Worm (Caenorhabditis elegans) whole organism, L4 larva: Measurements from ENCODE around the gene arl-5.

ENCODE experiments used
- F10B5.3 ChIP-seq: sonication (generic microtip); optimal IDR thresholded peaks from 2 replicates; lab custom pipeline; 2016; ENCODE audit warnings: mild to moderate bottlenecking, missing genetic modification characterization, missing compliant biosample characterization
- R02D3.7 ChIP-seq: fragments of 150-350 bp; sonication (generic microtip); optimal IDR thresholded peaks from 3 replicates; lab custom pipeline; 2014; ENCODE audit warnings: missing biosample characterization, missing genetic modification characterization
- T26A8.4 ChIP-seq: fragments of 200-800 bp; sonication (Bioruptor generic); IDR thresholded peaks from 2 replicates; pipeline ENCODE4 v1.3.6; 2022; ENCODE audit warnings: missing genetic modification characterization, missing compliant biosample characterization
- Y105C5A.15 ChIP-seq: fragments of 200-800 bp; sonication (Bioruptor generic); IDR thresholded peaks from 2 replicates; pipeline ENCODE4 v1.3.6; 2022; ENCODE audit warnings: missing genetic modification characterization, missing compliant biosample characterization
- Y75B8A.6 ChIP-seq: fragments of 200-800 bp; sonication (Bioruptor generic); IDR thresholded peaks from 2 replicates; pipeline ENCODE4 v1.3.6; 2022; ENCODE audit warnings: missing genetic modification reagents, missing genetic modification characterization, missing compliant biosample characterization
- ama-1 ChIP-seq: fragments of 150-350 bp; optimal IDR thresholded peaks from 2 replicates; lab custom pipeline; 2014; ENCODE audit warnings: inconsistent platforms, mixed read lengths
- attf-4 ChIP-seq: sonication (generic microtip); optimal IDR thresholded peaks from 3 replicates; lab custom pipeline; 2017; ENCODE audit warnings: missing biosample characterization, missing genetic modification characterization
- ceh-28 ChIP-seq: fragments of 150-350 bp; optimal IDR thresholded peaks from 2 replicates; lab custom pipeline; 2014; ENCODE audit warnings: missing biosample characterization, missing genetic modification reagents, missing genetic modification characterization
- ceh-62 ChIP-seq: sonication (generic microtip); optimal IDR thresholded peaks from 2 replicates; lab custom pipeline; 2017; ENCODE audit warnings: missing biosample characterization, missing genetic modification characterization
- ceh-82 ChIP-seq: sonication (generic microtip); optimal IDR thresholded peaks from 2 replicates; lab custom pipeline; 2017; ENCODE audit warnings: missing biosample characterization, missing genetic modification characterization
- ces-1 ChIP-seq: fragments of 150-350 bp; sonication (generic microtip); optimal IDR thresholded peaks from 4 replicates; lab custom pipeline; 2014; ENCODE audit warnings: missing biosample characterization, missing genetic modification reagents, missing genetic modification characterization
- cey-2 ChIP-seq: sonication (generic microtip); optimal IDR thresholded peaks from 3 replicates; lab custom pipeline; 2017; ENCODE audit warnings: missing genetic modification characterization, mild to moderate bottlenecking, missing compliant biosample characterization, antibody characterized with exemption, borderline replicate concordance; ENCODE audit not compliant: insufficient read depth
- daf-16 ChIP-seq, 3 experiments: sonication (generic microtip); optimal IDR thresholded peaks; 2 replicates each; lab custom pipeline; 2016 to 2017; ENCODE audit warnings: missing genetic modification characterization in 3 of 3, missing genetic modification reagents in 3 of 3, mild to moderate bottlenecking in 2 of 3, missing compliant biosample characterization in 2 of 3, missing biosample characterization in 1 of 3, moderate library complexity in 1 of 3
- daf-8 ChIP-seq: fragments of 200-800 bp; sonication (Bioruptor generic); IDR thresholded peaks from 2 replicates; pipeline ENCODE4 v1.3.6; 2022; ENCODE audit warnings: missing genetic modification characterization, missing compliant biosample characterization
- dmd-6 ChIP-seq: fragments of 200-800 bp; sonication (Bioruptor generic); IDR thresholded peaks from 2 replicates; pipeline ENCODE4 v1.3.6; 2022; ENCODE audit warnings: missing genetic modification reagents, missing genetic modification characterization, missing compliant biosample characterization
- dmd-8 ChIP-seq: fragments of 200-800 bp; sonication (Bioruptor generic); IDR thresholded peaks from 2 replicates; pipeline ENCODE4 v1.3.6; 2022; ENCODE audit warnings: missing genetic modification characterization, missing compliant biosample characterization
- dmd-9 ChIP-seq: fragments of 200-800 bp; sonication (Bioruptor generic); IDR thresholded peaks from 2 replicates; pipeline ENCODE4 v1.3.6; 2022; ENCODE audit warnings: missing genetic modification reagents, missing genetic modification characterization, missing compliant biosample characterization
- dpl-1 ChIP-seq: fragments of 150-350 bp; optimal IDR thresholded peaks from 2 replicates; lab custom pipeline; 2014; ENCODE audit warnings: missing biosample characterization, missing genetic modification reagents, missing genetic modification characterization
- dve-1 ChIP-seq: sonication (generic microtip); optimal IDR thresholded peaks from 2 replicates; lab custom pipeline; 2017; ENCODE audit warnings: antibody characterized with exemption, mild to moderate bottlenecking, missing genetic modification characterization, missing compliant biosample characterization; ENCODE audit not compliant: insufficient read depth
- egl-43 ChIP-seq: fragments of 200-800 bp; sonication (Bioruptor generic); IDR thresholded peaks from 2 replicates; pipeline ENCODE4 v1.3.6; 2022; ENCODE audit warnings: missing genetic modification reagents, missing genetic modification characterization, missing compliant biosample characterization
- fos-1 ChIP-seq: fragments of 150-350 bp; optimal IDR thresholded peaks from 2 replicates; lab custom pipeline; 2014; ENCODE audit warnings: missing biosample characterization, missing genetic modification characterization
- hlh-11 ChIP-seq: fragments of 200-800 bp; sonication (Bioruptor generic); optimal IDR thresholded peaks from 2 replicates; lab custom pipeline; 2018; ENCODE audit warnings: mild to moderate bottlenecking, missing genetic modification characterization, missing compliant biosample characterization
- hmg-1.1 ChIP-seq: fragments of 200-800 bp; sonication (Bioruptor generic); IDR thresholded peaks from 2 replicates; pipeline ENCODE4 v1.3.6; 2022; ENCODE audit warnings: missing genetic modification reagents, missing genetic modification characterization, missing compliant biosample characterization
- lin-1 ChIP-seq: fragments of 200-800 bp; sonication (Bioruptor generic); IDR thresholded peaks from 2 replicates; pipeline ENCODE4 v1.3.6; 2022; ENCODE audit warnings: missing genetic modification reagents, missing genetic modification characterization, missing compliant biosample characterization
- lin-29 ChIP-seq: fragments of 200-800 bp; sonication (Bioruptor generic); IDR thresholded peaks from 2 replicates; pipeline ENCODE4 v1.3.6; 2022; ENCODE audit warnings: missing genetic modification reagents, missing genetic modification characterization, missing compliant biosample characterization
- mep-1 ChIP-seq: fragments of 150-350 bp; sonication (generic microtip); optimal IDR thresholded peaks from 3 replicates; lab custom pipeline; 2014; ENCODE audit warnings: missing biosample characterization, missing genetic modification characterization
- mes-2 ChIP-seq: sonication (generic microtip); optimal IDR thresholded peaks from 2 replicates; lab custom pipeline; 2016; ENCODE audit warnings: missing genotype, mild to moderate bottlenecking, missing genetic modification characterization, missing compliant biosample characterization; ENCODE audit not compliant: poor library complexity, severe bottlenecking
- nhr-111 ChIP-seq: fragments of 200-800 bp; sonication (Bioruptor generic); optimal IDR thresholded peaks from 2 replicates; lab custom pipeline; 2018; ENCODE audit warnings: mild to moderate bottlenecking, missing genetic modification characterization, missing compliant biosample characterization
- nhr-28 ChIP-seq: fragments of 150-350 bp; optimal IDR thresholded peaks from 2 replicates; lab custom pipeline; 2014; ENCODE audit warnings: missing biosample characterization, missing genetic modification characterization
- nhr-6 ChIP-seq: fragments of 150-350 bp; optimal IDR thresholded peaks from 2 replicates; lab custom pipeline; 2014; ENCODE audit warnings: missing biosample characterization, missing genetic modification characterization
- nhr-76 ChIP-seq: fragments of 150-350 bp; optimal IDR thresholded peaks from 2 replicates; lab custom pipeline; 2014; ENCODE audit warnings: missing biosample characterization, missing genetic modification characterization
- nhr-77 ChIP-seq: fragments of 150-350 bp; optimal IDR thresholded peaks from 2 replicates; lab custom pipeline; 2014; ENCODE audit warnings: missing biosample characterization, missing genetic modification characterization
- pha-4 ChIP-seq, 2 experiments: fragments of 150-350 bp in 1 of 2; fragments of 200-800 bp in 1 of 2; sonication (Bioruptor generic) in 1 of 2; IDR thresholded peaks in 1 of 2; optimal IDR thresholded peaks in 1 of 2; 2 replicates each; pipeline versions ENCODE4 v1.3.6 to Lab custom; 2014 to 2022; ENCODE audit warnings: missing genetic modification characterization in 2 of 2, missing genetic modification reagents in 2 of 2, missing biosample characterization in 1 of 2, missing compliant biosample characterization in 1 of 2
- set-16 ChIP-seq: fragments of 200-800 bp; sonication (Bioruptor generic); IDR thresholded peaks from 2 replicates; pipeline ENCODE4 v1.3.6; 2022; ENCODE audit warnings: missing genetic modification reagents, missing genetic modification characterization, missing compliant biosample characterization
- snpc-1.2 ChIP-seq: fragments of 200-800 bp; sonication (Bioruptor generic); IDR thresholded peaks from 2 replicates; pipeline ENCODE4 v1.3.6; 2022; ENCODE audit warnings: missing genetic modification reagents, missing genetic modification characterization, missing compliant biosample characterization
- unc-130 ChIP-seq: sonication (generic microtip); optimal IDR thresholded peaks from 2 replicates; lab custom pipeline; 2016; ENCODE audit warnings: missing genetic modification reagents, missing genetic modification characterization, missing compliant biosample characterization
- unc-62 ChIP-seq, 3 experiments: fragments of 150-350 bp in 1 of 3; sonication (generic microtip); optimal IDR thresholded peaks in 2 of 3; peaks in 1 of 3; 1 replicate in 1 of 3; 2 replicates in 2 of 3; lab custom pipeline; 2014 to 2017; ENCODE audit warnings: missing biosample characterization in 3 of 3, missing genetic modification characterization in 3 of 3, missing genetic modification reagents in 3 of 3, missing genotype in 1 of 3
- vab-7 ChIP-seq: fragments of 200-800 bp; sonication (Bioruptor generic); IDR thresholded peaks from 2 replicates; pipeline ENCODE4 v1.3.6; 2022; ENCODE audit warnings: missing genetic modification reagents, missing genetic modification characterization, missing compliant biosample characterization
- zfp-3 ChIP-seq: fragments of 200-800 bp; sonication (Bioruptor generic); conservative IDR thresholded peaks from 2 replicates; pipeline ENCODE4 v1.3.6; 2022; ENCODE audit warnings: missing genetic modification reagents, missing genetic modification characterization, missing compliant biosample characterization
- zip-11 ChIP-seq: fragments of 200-800 bp; sonication (Bioruptor generic); IDR thresholded peaks from 2 replicates; pipeline ENCODE4 v1.3.6; 2022; ENCODE audit warnings: missing genetic modification characterization, missing compliant biosample characterization
- ztf-7 ChIP-seq: fragments of 150-350 bp; optimal IDR thresholded peaks from 2 replicates; lab custom pipeline; 2014; ENCODE audit warnings: missing biosample characterization, missing genetic modification characterization

Gene arl-5

DNA sequence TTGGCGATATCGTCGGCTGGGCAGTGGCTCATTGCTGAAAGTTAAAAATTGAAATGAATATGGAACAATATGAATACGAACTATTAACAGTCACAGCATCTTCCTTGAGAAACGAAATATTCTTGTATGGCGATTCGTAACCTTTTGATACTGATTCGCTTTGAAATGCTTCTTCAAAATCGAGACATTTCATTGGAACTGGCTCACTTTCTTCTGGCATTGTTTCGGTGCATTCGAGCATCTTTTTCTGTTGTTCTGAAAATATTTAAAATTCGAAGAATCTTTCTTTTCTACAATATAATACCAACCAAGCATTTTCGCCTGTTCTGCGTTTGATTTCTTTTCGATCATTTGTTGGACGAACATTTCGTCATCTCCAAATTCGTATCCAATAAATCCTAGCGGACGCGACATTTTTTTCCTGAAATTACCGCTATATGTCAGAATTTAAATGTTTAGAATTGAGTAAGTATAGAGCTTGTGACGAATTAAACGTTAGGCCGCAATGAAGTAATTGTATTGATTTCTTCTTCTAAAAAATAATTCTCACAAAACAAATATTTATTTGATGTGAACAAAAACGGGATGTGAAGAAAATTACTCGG lies 1.4 kb downstream of the arl-5 start, which contains the start of gene lin-52 (continued):
- TF ChIP-seq set-16, result no peak
- no peak; the same call in 1 of the 2 replicates for TF ChIP-seq pha-4 (GFP tag; IDR thresholded peaks at IDR 0.05; lab: Robert Waterston, UW)
- no peak for TF ChIP-seq pha-4 (tag; optimal IDR thresholded peaks at IDR 0.05; lab: Kevin White, UChicago)
- TF ChIP-seq dmd-9 (GFP tag; lab: Robert Waterston, UW), result no peak
- peak; percentile 13 for TF ChIP-seq mep-1 (tag; lab: Kevin White, UChicago)
- no peak for TF ChIP-seq ceh-62 (tag; lab: Kevin White, UChicago)
- no peak for TF ChIP-seq daf-8 (GFP tag; lab: Robert Waterston, UW)
- TF ChIP-seq R02D3.7 (tag; lab: Kevin White, UChicago), result no peak
- TF ChIP-seq cey-2 (tag; lab: Kevin White, UChicago), result no peak
- TF ChIP-seq Y75B8A.6 (GFP tag; lab: Robert Waterston, UW), result no peak
- no peak for TF ChIP-seq ceh-28 (tag; lab: Kevin White, UChicago)
- TF ChIP-seq zfp-3 (GFP tag; lab: Robert Waterston, UW), result peak; percentile 88
- TF ChIP-seq ceh-82 (tag; lab: Kevin White, UChicago), result no peak
- no peak for TF ChIP-seq nhr-77 (tag; lab: Kevin White, UChicago)
- TF ChIP-seq lin-29 (GFP tag; lab: Robert Waterston, UW), result no peak

ce11 chrIII:9825073-9825828 lies 2.2 kb downstream of the arl-5 start, which contains the start of gene ZK632.9:
Gene ZK632.9, minus strand, starts transcription at chrIII:9825432.
- TF ChIP-seq pha-4 (GFP tag; IDR thresholded peaks at IDR 0.05; lab: Robert Waterston, UW) (0 out of 2 replicates have a peak, but pooled peaks have one; percentile 32), pha-4 (tag; optimal IDR thresholded peaks at IDR 0.05; lab: Kevin White, UChicago) (no peak), T26A8.4 (GFP tag; lab: Robert Waterston, UW) (peak; percentile 41; the same call in 1 of the 2 replicates), ces-1 (no peak), snpc-1.2 (GFP tag; lab: Robert Waterston, UW) (0 out of 2 replicates have a peak, but pooled peaks have one; percentile 34), unc-62 (GFP tag; optimal IDR thresholded peaks at IDR 0.05 in 1 of 2; lab: Kevin White, UChicago) (peak in 1 of 2 experiments; percentile 56), unc-62 (tag; optimal IDR thresholded peaks at IDR 0.05; lab: Kevin White, UChicago) (no peak), nhr-111 (GFP tag; lab: Kevin White, UChicago) (no peak), ceh-28 (tag; lab: Kevin White, UChicago) (peak; percentile 26), egl-43 (peak; percentile 54), ceh-82 (tag; lab: Kevin White, UChicago) (no peak), nhr-6 (tag; lab: Kevin White, UChicago) (no peak), Y75B8A.6 (GFP tag; lab: Robert Waterston, UW) (peak; percentile 70; the same call in 1 of the 2 replicates), daf-16 (GFP tag; optimal IDR thresholded peaks at IDR 0.05; lab: Kevin White, UChicago) (no peak), daf-16 (tag; optimal IDR thresholded peaks at IDR 0.05; lab: Kevin White, UChicago) (peak; percentile 94), set-16 (0 out of 2 replicates have a peak, but pooled peaks have one; percentile 16), hlh-11 (peak; percentile 41), mes-2 (tag; lab: Kevin White, UChicago) (peak; percentile 33), dpl-1 (GFP tag; lab: Kevin White, UChicago) (peak; percentile 10), dmd-8 (GFP tag; lab: Robert Waterston, UW) (no peak), Y105C5A.15 (GFP tag; lab: Robert Waterston, UW) (0 out of 2 replicates have a peak, but pooled peaks have one; percentile 25), nhr-28 (peak; percentile 63), dve-1 (tag; lab: Kevin White, UChicago) (peak; percentile 54), dmd-6 (GFP tag; lab: Robert Waterston, UW) (peak; percentile 48), F10B5.3 (tag; lab: Kevin White, UChicago) (no peak)
- TF ChIP-seq, all 104 proteins: peak for 16

DNA sequence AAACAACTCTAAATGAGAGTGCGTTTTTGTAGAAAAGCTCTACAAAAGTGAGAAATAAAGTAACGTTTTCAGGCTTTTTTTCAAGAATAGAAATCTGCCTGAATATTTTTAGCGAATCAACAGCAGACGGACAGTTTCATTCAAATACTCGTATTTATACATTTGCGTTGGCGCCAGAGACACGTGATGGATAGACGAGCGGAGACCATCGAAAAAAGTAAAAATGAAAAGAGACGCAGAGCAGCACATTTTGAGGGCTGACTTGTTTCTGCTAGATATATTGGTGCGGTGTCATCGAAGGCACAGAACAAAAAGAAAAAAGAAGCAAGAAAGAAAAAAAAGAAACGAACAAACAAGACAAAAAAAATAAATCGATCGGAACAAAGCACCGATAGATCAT lies 3.0 kb downstream of the arl-5 start:
- TF ChIP-seq ama-1 (lab: Kevin White, UChicago) (peak; percentile 66), unc-130 (GFP tag; lab: Kevin White, UChicago) (no peak), lin-1 (GFP tag; lab: Robert Waterston, UW) (0 out of 2 replicates have a peak, but pooled peaks have one; percentile 45), ztf-7 (tag; lab: Kevin White, UChicago) (no peak), zip-11 (GFP tag; lab: Robert Waterston, UW) (no peak), daf-8 (GFP tag; lab: Robert Waterston, UW) (no peak), Y105C5A.15 (GFP tag; lab: Robert Waterston, UW) (no peak), attf-4 (tag; lab: Kevin White, UChicago) (no peak), vab-7 (no peak), dmd-6 (GFP tag; lab: Robert Waterston, UW) (peak; percentile 21; the same call in 1 of the 2 replicates), zfp-3 (GFP tag; lab: Robert Waterston, UW) (0 out of 2 replicates have a peak, but pooled peaks have one; percentile 63), pha-4 (GFP tag; IDR thresholded peaks at IDR 0.05; lab: Robert Waterston, UW) (peak; percentile 62; the same call in 1 of the 2 replicates), pha-4 (tag; optimal IDR thresholded peaks at IDR 0.05; lab: Kevin White, UChicago) (no peak), nhr-76 (tag; lab: Kevin White, UChicago) (no peak), dmd-9 (GFP tag; lab: Robert Waterston, UW) (no peak), fos-1 (tag; lab: Kevin White, UChicago) (no peak), hmg-1.1 (GFP tag; lab: Robert Waterston, UW) (0 out of 2 replicates have a peak, but pooled peaks have one; percentile 11)
